Worm (Caenorhabditis elegans) whole organism, L3 larva: ENCODE measurements around the gene arrd-18.

Experiments
- ama-1 ChIP-seq: fragments of 150-350 bp; optimal IDR thresholded peaks from 2 replicates; lab custom pipeline; 2018
- skn-1 ChIP-seq: fragments of 150-350 bp; optimal IDR thresholded peaks from 2 replicates; lab custom pipeline; 2014; ENCODE audit warnings: missing biosample characterization, missing genetic modification characterization
- unc-39 ChIP-seq: sonication (generic microtip); optimal IDR thresholded peaks from 4 replicates; lab custom pipeline; 2017; ENCODE audit warnings: missing biosample characterization, missing genetic modification characterization
- unc-62 ChIP-seq: fragments of 150-350 bp; sonication (generic microtip); optimal IDR thresholded peaks from 4 replicates; lab custom pipeline; 2014; ENCODE audit warnings: missing biosample characterization, missing genetic modification reagents, missing genetic modification characterization

ce11 chrV:3287330-3287729 is 24.6 kb downstream of the arrd-18 start, which contains the start of gene F35F10.7:
- TF ChIP-seq skn-1 (tag; lab: Kevin White, UChicago) (no peak), ama-1 (no peak), unc-39 (no peak), unc-62 (GFP tag; lab: Kevin White, UChicago) (no peak)
